Fruit fly (Drosophila melanogaster) whole organism, embryonic: ENCODE results near the gene mld.

Source experiments
- Bdp1 ChIP-seq: fragments of 200-800 bp; sonication (Bioruptor generic); optimal IDR thresholded peaks from 3 replicates; lab custom pipeline; 2016; ENCODE audit warnings: missing biosample characterization, missing genetic modification characterization
- CG10654 ChIP-seq: fragments of 200-800 bp; sonication (Bioruptor generic); optimal IDR thresholded peaks from 2 replicates; lab custom pipeline; 2016; ENCODE audit warnings: missing biosample characterization, missing genetic modification characterization
- CG11093 ChIP-seq: fragments of 200-800 bp; sonication (Bioruptor generic); IDR thresholded peaks from 3 replicates; pipeline ENCODE4 v1.3.6; 2022; ENCODE audit warnings: missing biosample characterization, missing genetic modification characterization
- CG11247 ChIP-seq: fragments of 200-800 bp; sonication (Bioruptor generic); IDR thresholded peaks from 2 replicates; pipeline ENCODE4 v1.3.6; 2022; ENCODE audit warnings: missing biosample characterization, missing genetic modification characterization
- CG11456 ChIP-seq: fragments of 200-800 bp; sonication (Bioruptor generic); IDR thresholded peaks from 3 replicates; pipeline ENCODE4 v1.3.6; 2022; ENCODE audit warnings: missing biosample characterization, missing genetic modification characterization
- CG12744 ChIP-seq: fragments of 200-800 bp; sonication (Bioruptor generic); optimal IDR thresholded peaks from 2 replicates; lab custom pipeline; 2016; ENCODE audit warnings: missing biosample characterization, missing genetic modification characterization
- CG14441 ChIP-seq: fragments of 200-800 bp; sonication (Bioruptor generic); IDR thresholded peaks from 2 replicates; pipeline ENCODE4 v1.3.6; 2022; ENCODE audit warnings: missing biosample characterization, missing genetic modification characterization
- CG15601 ChIP-seq: fragments of 200-800 bp; sonication (Bioruptor generic); optimal IDR thresholded peaks from 3 replicates; lab custom pipeline; 2019; ENCODE audit warnings: missing biosample characterization, mild to moderate bottlenecking, missing genetic modification characterization, moderate library complexity
- CG1602 ChIP-seq: fragments of 200-800 bp; sonication (Bioruptor generic); optimal IDR thresholded peaks from 3 replicates; lab custom pipeline; 2016; ENCODE audit warnings: missing biosample characterization, missing genetic modification characterization
- CG17612 ChIP-seq: fragments of 200-800 bp; sonication (Bioruptor generic); IDR thresholded peaks from 2 replicates; pipeline ENCODE4 v1.3.6; 2022; ENCODE audit warnings: missing biosample characterization, missing genetic modification characterization
- CG18599 ChIP-seq: fragments of 200-800 bp; sonication (Bioruptor generic); optimal IDR thresholded peaks from 3 replicates; lab custom pipeline; 2017; ENCODE audit warnings: missing biosample characterization, missing genetic modification characterization, mild to moderate bottlenecking, moderate library complexity, missing genetic modification reagents
- CG30020 ChIP-seq: fragments of 200-800 bp; optimal IDR thresholded peaks from 2 replicates; lab custom pipeline; 2019; ENCODE audit warnings: missing biosample characterization, mild to moderate bottlenecking, missing genetic modification characterization, moderate library complexity
- CG33213 ChIP-seq: fragments of 200-800 bp; sonication (Bioruptor generic); optimal IDR thresholded peaks from 3 replicates; lab custom pipeline; 2016; ENCODE audit warnings: missing biosample characterization, missing genetic modification characterization
- CG33557 ChIP-seq: fragments of 200-800 bp; sonication (Bioruptor generic); optimal IDR thresholded peaks from 2 replicates; lab custom pipeline; 2019; ENCODE audit warnings: missing biosample characterization, mild to moderate bottlenecking, missing genetic modification characterization, moderate library complexity
- CG4328 ChIP-seq: fragments of 200-800 bp; sonication (Bioruptor generic); optimal IDR thresholded peaks from 3 replicates; lab custom pipeline; 2017; ENCODE audit warnings: missing biosample characterization, missing genetic modification reagents, missing genetic modification characterization
- CG4617 ChIP-seq: fragments of 200-800 bp; sonication (Bioruptor generic); optimal IDR thresholded peaks from 3 replicates; lab custom pipeline; 2016; ENCODE audit warnings: missing biosample characterization, missing genetic modification characterization, borderline replicate concordance
- CG5953 ChIP-seq: fragments of 200-800 bp; sonication (Bioruptor generic); IDR thresholded peaks from 2 replicates; pipeline ENCODE4 v1.3.6; 2022; ENCODE audit warnings: missing biosample characterization, missing genetic modification characterization
- CG6654 ChIP-seq: fragments of 200-800 bp; sonication (Bioruptor generic); optimal IDR thresholded peaks from 2 replicates; lab custom pipeline; 2017; ENCODE audit warnings: missing biosample characterization, mild to moderate bottlenecking, missing genetic modification characterization
- CG7745 ChIP-seq: fragments of 200-800 bp; sonication (Bioruptor generic); optimal IDR thresholded peaks from 2 replicates; lab custom pipeline; 2018; ENCODE audit warnings: missing biosample characterization, mild to moderate bottlenecking, missing genetic modification characterization, moderate library complexity
- CG7963 ChIP-seq: fragments of 200-800 bp; sonication (Bioruptor generic); IDR thresholded peaks from 3 replicates; pipeline ENCODE4 v1.3.6; 2022; ENCODE audit warnings: missing biosample characterization, missing genetic modification characterization; ENCODE audit not compliant: partially characterized antibody
- CG7987 ChIP-seq: fragments of 200-800 bp; sonication (Bioruptor generic); optimal IDR thresholded peaks from 2 replicates; lab custom pipeline; 2018; ENCODE audit warnings: missing biosample characterization, mild to moderate bottlenecking, missing genetic modification characterization, moderate library complexity
- CG8281 ChIP-seq: fragments of 200-800 bp; sonication (Bioruptor generic); optimal IDR thresholded peaks from 2 replicates; lab custom pipeline; 2018; ENCODE audit warnings: missing biosample characterization, mild to moderate bottlenecking, missing genetic modification characterization, moderate library complexity
- CG8765 ChIP-seq: fragments of 200-800 bp; sonication (Bioruptor generic); IDR thresholded peaks from 2 replicates; pipeline ENCODE4 v1.3.6; 2022; ENCODE audit warnings: missing biosample characterization, missing genetic modification characterization
- CG9797 ChIP-seq: fragments of 200-800 bp; sonication (Bioruptor generic); optimal IDR thresholded peaks from 3 replicates; lab custom pipeline; 2018; ENCODE audit warnings: missing biosample characterization, mild to moderate bottlenecking, missing genetic modification characterization
- Camta ChIP-seq: fragments of 200-800 bp; sonication (Bioruptor generic); optimal IDR thresholded peaks from 2 replicates; lab custom pipeline; 2016; ENCODE audit warnings: missing biosample characterization, missing genetic modification characterization
- Dek ChIP-seq: fragments of 200-800 bp; sonication (Bioruptor generic); optimal IDR thresholded peaks from 3 replicates; lab custom pipeline; 2019; ENCODE audit warnings: missing biosample characterization, mild to moderate bottlenecking, missing genetic modification characterization, moderate library complexity
- Dip3 ChIP-seq: fragments of 200-800 bp; sonication (Bioruptor generic); optimal IDR thresholded peaks from 3 replicates; lab custom pipeline; 2016; ENCODE audit warnings: missing biosample characterization, missing genetic modification characterization
- Dll ChIP-seq: fragments of 200-800 bp; sonication (Bioruptor generic); IDR thresholded peaks from 4 replicates; pipeline ENCODE4 v1.3.6; 2022; ENCODE audit warnings: missing biosample characterization, missing genetic modification characterization; ENCODE audit not compliant: partially characterized antibody
- Fer1 ChIP-seq: fragments of 200-800 bp; sonication (Bioruptor generic); optimal IDR thresholded peaks from 2 replicates; lab custom pipeline; 2017; ENCODE audit warnings: missing biosample characterization, mild to moderate bottlenecking, missing genetic modification characterization
- HLH4C ChIP-seq: fragments of 200-800 bp; sonication (Bioruptor generic); IDR thresholded peaks from 3 replicates; pipeline ENCODE4 v1.3.6; 2022; ENCODE audit warnings: missing biosample characterization, missing genetic modification characterization; ENCODE audit not compliant: partially characterized antibody
- Hey ChIP-seq: fragments of 200-800 bp; sonication (Bioruptor generic); optimal IDR thresholded peaks from 3 replicates; lab custom pipeline; 2018; ENCODE audit warnings: missing biosample characterization, mild to moderate bottlenecking, missing genetic modification characterization
- Lhr ChIP-seq: fragments of 200-800 bp; sonication (Bioruptor generic); optimal IDR thresholded peaks from 3 replicates; lab custom pipeline; 2017; ENCODE audit warnings: mild to moderate bottlenecking, missing biosample characterization, missing genetic modification reagents, missing genetic modification characterization
- Lim3 ChIP-seq: fragments of 200-800 bp; sonication (Bioruptor generic); IDR thresholded peaks from 2 replicates; pipeline ENCODE4 v1.3.6; 2022; ENCODE audit warnings: missing biosample characterization, missing genetic modification characterization
- MTF-1 ChIP-seq: fragments of 200-800 bp; sonication (Bioruptor generic); optimal IDR thresholded peaks from 2 replicates; lab custom pipeline; 2018; ENCODE audit warnings: missing biosample characterization, mild to moderate bottlenecking, missing genetic modification characterization, borderline replicate concordance
- Nf-YB ChIP-seq: fragments of 200-800 bp; sonication (Bioruptor generic); optimal IDR thresholded peaks from 3 replicates; lab custom pipeline; 2019; ENCODE audit warnings: missing biosample characterization, mild to moderate bottlenecking, missing genetic modification characterization, moderate library complexity
- Side ChIP-seq: fragments of 200-800 bp; sonication (Bioruptor generic); optimal IDR thresholded peaks from 2 replicates; lab custom pipeline; 2016; ENCODE audit warnings: missing biosample characterization, missing genetic modification characterization
- Sin3A ChIP-seq: fragments of >200 bp; optimal IDR thresholded peaks from 2 replicates; lab custom pipeline; 2018
- Xrp1 ChIP-seq: fragments of 200-800 bp; sonication (Bioruptor generic); IDR thresholded peaks from 2 replicates; pipeline ENCODE4 v1.3.6; 2022; ENCODE audit warnings: missing biosample characterization, missing genetic modification characterization
- al ChIP-seq: fragments of 200-800 bp; sonication (Bioruptor generic); IDR thresholded peaks from 2 replicates; pipeline ENCODE4 v1.3.6; 2022; ENCODE audit warnings: missing biosample characterization, missing genetic modification characterization
- az2 ChIP-seq: fragments of 200-800 bp; sonication (Bioruptor generic); optimal IDR thresholded peaks from 3 replicates; lab custom pipeline; 2016; ENCODE audit warnings: missing biosample characterization, missing genetic modification characterization
- da ChIP-seq: fragments of 200-800 bp; sonication (Bioruptor generic); optimal IDR thresholded peaks from 2 replicates; lab custom pipeline; 2016; ENCODE audit warnings: missing biosample characterization, missing genetic modification characterization
- dysf ChIP-seq: fragments of 200-800 bp; sonication (Bioruptor generic); IDR thresholded peaks from 3 replicates; pipeline ENCODE4 v1.3.6; 2022; ENCODE audit warnings: missing biosample characterization, missing genetic modification characterization
- onecut ChIP-seq: fragments of 200-800 bp; sonication (Bioruptor generic); IDR thresholded peaks from 2 replicates; pipeline ENCODE4 v1.3.6; 2022; ENCODE audit warnings: missing biosample characterization, missing genetic modification characterization
- org-1 ChIP-seq: fragments of 200-800 bp; sonication (Bioruptor generic); optimal IDR thresholded peaks from 2 replicates; lab custom pipeline; 2017; ENCODE audit warnings: missing biosample characterization, missing genetic modification characterization
- pita ChIP-seq: fragments of 200-800 bp; sonication (Bioruptor generic); optimal IDR thresholded peaks from 2 replicates; lab custom pipeline; 2017; ENCODE audit warnings: missing biosample characterization, mild to moderate bottlenecking, missing genetic modification characterization
- pnt ChIP-seq: fragments of 200-800 bp; sonication (Bioruptor generic); optimal IDR thresholded peaks from 3 replicates; lab custom pipeline; 2016; ENCODE audit warnings: missing biosample characterization, missing genetic modification characterization
- pzg ChIP-seq: fragments of 200-800 bp; sonication (Bioruptor generic); optimal IDR thresholded peaks from 3 replicates; lab custom pipeline; 2018; ENCODE audit warnings: missing biosample characterization, mild to moderate bottlenecking, missing genetic modification characterization, moderate library complexity
- slbo ChIP-seq: fragments of 200-800 bp; sonication (Bioruptor generic); IDR thresholded peaks from 2 replicates; pipeline ENCODE4 v1.3.6; 2022; ENCODE audit warnings: missing biosample characterization, missing genetic modification characterization
- ttk ChIP-seq: fragments of 200-800 bp; sonication (Bioruptor generic); IDR thresholded peaks from 2 replicates; pipeline ENCODE4 v2.1.2; 2022; ENCODE audit warnings: missing biosample characterization, missing genetic modification characterization
- unpg ChIP-seq: fragments of 200-800 bp; sonication (Bioruptor generic); optimal IDR thresholded peaks from 3 replicates; lab custom pipeline; 2018; ENCODE audit warnings: missing biosample characterization, mild to moderate bottlenecking, missing genetic modification characterization, moderate library complexity
- wek ChIP-seq: fragments of 200-800 bp; sonication (Bioruptor generic); optimal IDR thresholded peaks from 3 replicates; lab custom pipeline; 2018; ENCODE audit warnings: missing biosample characterization, mild to moderate bottlenecking, missing genetic modification characterization, moderate library complexity

mld gene

dm6 chr3R:24557020-24557465, 28.4 kb upstream of the mld start (continued):
- TF ChIP-seq Dip3 (peak; percentile 68), onecut (GFP tag; lab: Robert Waterston, UW) (peak; percentile 40; the same call in 1 of the 2 replicates), unpg (GFP tag; lab: Kevin White, UChicago) (peak; percentile 8), Dll (peak; percentile 61; the same call in 1 of the 4 replicates), Dek (peak; percentile 53), CG9797 (GFP tag; lab: Kevin White, UChicago) (no peak), CG18599 (GFP tag; lab: Kevin White, UChicago) (no peak), Nf-YB (GFP tag; lab: Kevin White, UChicago) (peak; percentile 7), ttk (peak; percentile 38; the same call in 1 of the 2 replicates), pnt (peak; percentile 26), MTF-1 (peak; percentile 50), da (peak; percentile 37), CG7745 (tag; lab: Kevin White, UChicago) (no peak), Bdp1 (GFP tag; lab: Kevin White, UChicago) (peak; percentile 100), CG8281 (no peak), al (no peak), CG4617 (GFP tag; lab: Kevin White, UChicago) (peak; percentile 50), pzg (GFP tag; lab: Kevin White, UChicago) (no peak), CG11456 (GFP tag; lab: Robert Waterston, UW) (peak; percentile 95), az2 (GFP tag; lab: Kevin White, UChicago) (peak; percentile 78), Xrp1 (GFP tag; lab: Robert Waterston, UW) (peak; percentile 29; the same call in 1 of the 2 replicates), CG15601 (tag; lab: Kevin White, UChicago) (peak; percentile 96), CG1602 (peak; percentile 61), HLH4C (peak; percentile 70), CG14441 (GFP tag; lab: Robert Waterston, UW) (peak; percentile 63), CG6654 (GFP tag; lab: Kevin White, UChicago) (no peak), CG7987 (GFP tag; lab: Kevin White, UChicago) (peak; percentile 66), CG33213 (GFP tag; lab: Kevin White, UChicago) (peak; percentile 82), CG11247 (GFP tag; lab: Robert Waterston, UW) (peak; percentile 83), CG8765 (GFP tag; lab: Robert Waterston, UW) (peak; percentile 31; the same call in 1 of the 2 replicates), Hey (tag; lab: Kevin White, UChicago) (no peak), Camta (GFP tag; lab: Kevin White, UChicago) (peak; percentile 64), Side (GFP tag; lab: Kevin White, UChicago) (peak; percentile 62), CG10654 (GFP tag; lab: Kevin White, UChicago) (no peak), Lim3 (GFP tag; lab: Robert Waterston, UW) (no peak), wek (GFP tag; lab: Kevin White, UChicago) (no peak), slbo (GFP tag; lab: Robert Waterston, UW) (peak; percentile 88), CG33557 (peak; percentile 43), CG7963 (GFP tag; lab: Robert Waterston, UW) (peak; percentile 87), pita (peak; percentile 21), CG30020 (tag; lab: Kevin White, UChicago) (no peak), CG11093 (GFP tag; lab: Robert Waterston, UW) (no peak), CG17612 (peak; percentile 31; the same call in 1 of the 2 replicates), Sin3A (no peak), Fer1 (peak; percentile 59), CG12744 (GFP tag; lab: Kevin White, UChicago) (peak; percentile 68), CG4328 (GFP tag; lab: Kevin White, UChicago) (peak; percentile 40), CG5953 (GFP tag; lab: Robert Waterston, UW) (peak; percentile 48; the same call in 1 of the 2 replicates), org-1 (GFP tag; lab: Kevin White, UChicago) (no peak), dysf (GFP tag; lab: Robert Waterston, UW) (peak; percentile 73; the same call in 2 of the 3 replicates), Lhr (GFP tag; lab: Kevin White, UChicago) (peak; percentile 72)
